Fruit fly (Drosophila melanogaster): Measurements from ENCODE around the gene sls.
A peak's percentile ranks its signal among the peaks of the same experiment; 100 is the strongest.

Gene sls

DNA sequence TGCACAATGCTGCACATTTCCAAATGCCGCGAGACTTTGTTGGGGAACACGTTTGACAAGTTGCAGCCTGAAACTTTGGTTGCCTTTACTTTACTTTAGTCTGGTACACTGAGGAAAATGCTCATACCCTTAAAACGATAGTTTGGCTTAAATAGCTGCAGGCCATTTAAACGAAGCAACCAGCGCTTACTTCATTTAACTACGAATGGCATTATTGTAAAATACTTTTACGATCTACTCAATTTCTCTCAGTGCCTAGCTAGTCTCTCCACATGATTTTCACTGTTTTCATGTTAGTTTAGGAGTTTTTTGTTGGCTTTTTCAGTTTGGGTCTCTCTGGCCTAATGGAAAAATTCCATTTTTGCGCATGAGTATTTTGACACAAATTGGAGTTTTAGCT, 46.6 kb upstream of the sls start (continued):
- TF ChIP-seq Adf1 (GFP tag; IDR thresholded peaks at IDR 0.05) = no peak
- no peak for TF ChIP-seq CG10274 (GFP tag; optimal IDR thresholded peaks at IDR 0.05)
- TF ChIP-seq CG1024 (GFP tag; IDR thresholded peaks at IDR 0.05) = peak; percentile 85
- TF ChIP-seq Camta (GFP tag; optimal IDR thresholded peaks at IDR 0.05) = peak; percentile 83
- peak; percentile 71 for TF ChIP-seq CG8290 (GFP tag; optimal IDR thresholded peaks at IDR 0.05)
- peak in 1 of 2 experiments; percentile 62 for TF ChIP-seq CG8290 (tag; optimal IDR thresholded peaks at IDR 0.05)
- peak; percentile 54; the same call in 2 of the 3 replicates for TF ChIP-seq CG11560 (tag; IDR thresholded peaks at IDR 0.05)
- peak; percentile 81 for TF ChIP-seq CG5180 (GFP tag; optimal IDR thresholded peaks at IDR 0.05)
- peak; percentile 81 for TF ChIP-seq esg (GFP tag; conservative IDR thresholded peaks at IDR 0.05)
- peak; percentile 55 for TF ChIP-seq CG10147 (GFP tag; optimal IDR thresholded peaks at IDR 0.05)
- TF ChIP-seq sob (GFP tag; IDR thresholded peaks at IDR 0.05) = peak; percentile 73; the same call in 1 of the 2 replicates
- TF ChIP-seq Abd-B (GFP tag; optimal IDR thresholded peaks at IDR 0.05) = peak; percentile 17
- no peak for TF ChIP-seq B-H2 (GFP tag; optimal IDR thresholded peaks at IDR 0.05)
- peak; percentile 59 for TF ChIP-seq gcm (GFP tag; optimal IDR thresholded peaks at IDR 0.05)
- no peak for TF ChIP-seq prd (optimal IDR thresholded peaks at IDR 0.05)
- TF ChIP-seq prd (GFP tag; IDR thresholded peaks at IDR 0.05) = peak; percentile 87
- peak; percentile 88 for TF ChIP-seq Xrp1 (GFP tag; IDR thresholded peaks at IDR 0.05)
- TF ChIP-seq Lhr (GFP tag; optimal IDR thresholded peaks at IDR 0.05) = peak; percentile 18
- no peak for TF ChIP-seq CG13894 (tag; optimal IDR thresholded peaks at IDR 0.05)
- no peak for TF ChIP-seq CG42726 (GFP tag; IDR thresholded peaks at IDR 0.05; ENCODE audit: partially characterized antibody)
- TF ChIP-seq kah (GFP tag; optimal IDR thresholded peaks at IDR 0.05) = peak; percentile 72
- TF ChIP-seq run (tag; optimal IDR thresholded peaks at IDR 0.05) = peak; percentile 19
- peak; percentile 53 for TF ChIP-seq grau (tag; optimal IDR thresholded peaks at IDR 0.05)
- TF ChIP-seq Hmr (GFP tag; optimal IDR thresholded peaks at IDR 0.05) = no peak
- TF ChIP-seq CG15269 (tag; optimal IDR thresholded peaks at IDR 0.05) = peak; percentile 70
- no peak for TF ChIP-seq CG4282 (GFP tag; optimal IDR thresholded peaks at IDR 0.05)
- peak; percentile 96 for TF ChIP-seq Drgx (GFP tag; IDR thresholded peaks at IDR 0.05)
- TF ChIP-seq Ets97D (GFP tag; optimal IDR thresholded peaks at IDR 0.05) = no peak
- TF ChIP-seq corto (GFP tag; optimal IDR thresholded peaks at IDR 0.05) = peak; percentile 33
- TF ChIP-seq knrl (GFP tag; IDR thresholded peaks at IDR 0.05; ENCODE audit: partially characterized antibody) = no peak
- TF ChIP-seq crol (GFP tag; IDR thresholded peaks at IDR 0.05) = no peak
- peak; percentile 23 for TF ChIP-seq CG13296 (GFP tag; optimal IDR thresholded peaks at IDR 0.05)
- TF ChIP-seq Hr51 (GFP tag; optimal IDR thresholded peaks at IDR 0.05) = peak in 1 of 2 experiments; percentile 79
- no peak for TF ChIP-seq CG30020 (tag; optimal IDR thresholded peaks at IDR 0.05)
- TF ChIP-seq CG7357 (GFP tag; IDR thresholded peaks at IDR 0.05) = peak; percentile 64
- no peak for TF ChIP-seq cas (GFP tag; IDR thresholded peaks at IDR 0.05)
- peak; percentile 71; the same call in 1 of the 2 replicates for TF ChIP-seq gt (GFP tag; IDR thresholded peaks at IDR 0.05)
- peak; percentile 6 for TF ChIP-seq CG11723 (GFP tag; optimal IDR thresholded peaks at IDR 0.05)
- TF ChIP-seq CG4424 (GFP tag; optimal IDR thresholded peaks at IDR 0.05) = peak; percentile 76
- peak; percentile 57 for TF ChIP-seq CG6813 (GFP tag; optimal IDR thresholded peaks at IDR 0.05)
- TF ChIP-seq grn (GFP tag; optimal IDR thresholded peaks at IDR 0.05) = no peak
- TF ChIP-seq Antp (GFP tag; optimal IDR thresholded peaks at IDR 0.05) = peak; percentile 66
- no peak for TF ChIP-seq ham (GFP tag; IDR thresholded peaks at IDR 0.05)
- TF ChIP-seq CG1602 (GFP tag; optimal IDR thresholded peaks at IDR 0.05) = peak; percentile 51
- peak; percentile 67 for TF ChIP-seq MTF-1 (GFP tag; optimal IDR thresholded peaks at IDR 0.05; ENCODE audit: borderline replicate concordance)
- TF ChIP-seq pita (GFP tag; optimal IDR thresholded peaks at IDR 0.05) = no peak
- TF ChIP-seq CHES-1-like (GFP tag; optimal IDR thresholded peaks at IDR 0.05) = no peak
- peak; percentile 43 for TF ChIP-seq nom (GFP tag; optimal IDR thresholded peaks at IDR 0.05)
- peak; percentile 86 for TF ChIP-seq CG17361 (GFP tag; IDR thresholded peaks at IDR 0.05)
- TF ChIP-seq hth (optimal IDR thresholded peaks at IDR 0.05) = no peak
- peak; percentile 67 for TF ChIP-seq CoRest (tag; optimal IDR thresholded peaks at IDR 0.05)
